Fruit fly (Drosophila melanogaster) whole organism, embryonic: ENCODE measurements around the gene Hpd.

Experiments used
- CG10959 ChIP-seq: fragments of 200-800 bp; sonication (Bioruptor generic); IDR thresholded peaks from 2 replicates; pipeline ENCODE4 v1.3.6; 2022; ENCODE audit warnings: missing biosample characterization, missing genetic modification characterization
- CG12071 ChIP-seq: fragments of 200-800 bp; sonication (Bioruptor generic); optimal IDR thresholded peaks from 3 replicates; lab custom pipeline; 2018; ENCODE audit warnings: missing biosample characterization, mild to moderate bottlenecking, missing genetic modification characterization
- CG12236 ChIP-seq: fragments of 200-800 bp; sonication (Bioruptor generic); optimal IDR thresholded peaks from 2 replicates; lab custom pipeline; 2016; ENCODE audit warnings: missing biosample characterization, missing genetic modification characterization
- CG12299 ChIP-seq: fragments of 200-800 bp; sonication (Bioruptor generic); optimal IDR thresholded peaks from 2 replicates; lab custom pipeline; 2018; ENCODE audit warnings: missing biosample characterization, mild to moderate bottlenecking, missing genetic modification characterization
- CG12769 ChIP-seq: fragments of 200-800 bp; sonication (Bioruptor generic); optimal IDR thresholded peaks from 2 replicates; lab custom pipeline; 2019; ENCODE audit warnings: missing biosample characterization, mild to moderate bottlenecking, missing genetic modification characterization, moderate library complexity
- CG16815 ChIP-seq: fragments of 200-800 bp; sonication (Bioruptor generic); optimal IDR thresholded peaks from 3 replicates; lab custom pipeline; 2017; ENCODE audit warnings: missing biosample characterization, mild to moderate bottlenecking, missing genetic modification characterization
- CG17328 ChIP-seq: fragments of 200-800 bp; sonication (Bioruptor generic); IDR thresholded peaks from 2 replicates; pipeline ENCODE4 v1.3.6; 2022; ENCODE audit warnings: missing biosample characterization, missing genetic modification characterization
- CG17359 ChIP-seq: fragments of 200-800 bp; sonication (Bioruptor generic); optimal IDR thresholded peaks from 3 replicates; lab custom pipeline; 2018; ENCODE audit warnings: missing biosample characterization, mild to moderate bottlenecking, missing genetic modification characterization, moderate library complexity
- CG17802 ChIP-seq: fragments of 200-800 bp; sonication (Bioruptor generic); optimal IDR thresholded peaks from 2 replicates; lab custom pipeline; 2018; ENCODE audit warnings: missing biosample characterization, mild to moderate bottlenecking, missing genetic modification characterization, moderate library complexity
- CG1832 ChIP-seq: fragments of 200-800 bp; sonication (Bioruptor generic); optimal IDR thresholded peaks from 2 replicates; lab custom pipeline; 2017; ENCODE audit warnings: missing biosample characterization, mild to moderate bottlenecking, missing genetic modification characterization, inconsistent platforms
- CG3163 ChIP-seq: fragments of 200-800 bp; sonication (Bioruptor generic); optimal IDR thresholded peaks from 3 replicates; lab custom pipeline; 2016; ENCODE audit warnings: missing biosample characterization, missing genetic modification characterization
- CG43689 ChIP-seq: fragments of 200-800 bp; sonication (Bioruptor generic); IDR thresholded peaks from 2 replicates; pipeline ENCODE4 v1.3.6; 2022; ENCODE audit warnings: missing biosample characterization, missing genetic modification characterization
- CG4404 ChIP-seq: fragments of 200-800 bp; sonication (Bioruptor generic); IDR thresholded peaks from 2 replicates; pipeline ENCODE4 v1.3.6; 2022; ENCODE audit warnings: missing biosample characterization, missing genetic modification characterization
- CG6854 ChIP-seq: fragments of 200-800 bp; sonication (Bioruptor generic); optimal IDR thresholded peaks from 3 replicates; lab custom pipeline; 2017; ENCODE audit warnings: missing biosample characterization, mild to moderate bottlenecking, missing genetic modification characterization
- CG7357 ChIP-seq: fragments of 200-800 bp; sonication (Bioruptor generic); IDR thresholded peaks from 3 replicates; pipeline ENCODE4 v1.3.6; 2022; ENCODE audit warnings: missing biosample characterization, missing genetic modification characterization
- CG7556 ChIP-seq: fragments of 200-800 bp; sonication (Bioruptor generic); optimal IDR thresholded peaks from 2 replicates; lab custom pipeline; 2017; ENCODE audit warnings: missing biosample characterization, mild to moderate bottlenecking, missing genetic modification characterization
- CG7745 ChIP-seq: fragments of 200-800 bp; sonication (Bioruptor generic); optimal IDR thresholded peaks from 2 replicates; lab custom pipeline; 2018; ENCODE audit warnings: missing biosample characterization, mild to moderate bottlenecking, missing genetic modification characterization, moderate library complexity
- CG9215 ChIP-seq: fragments of 200-800 bp; sonication (Bioruptor generic); IDR thresholded peaks from 2 replicates; pipeline ENCODE4 v1.3.6; 2022; ENCODE audit warnings: missing biosample characterization, missing genetic modification characterization
- CG9876 ChIP-seq: fragments of 200-800 bp; sonication (Bioruptor generic); optimal IDR thresholded peaks from 2 replicates; lab custom pipeline; 2016; ENCODE audit warnings: missing biosample characterization, missing genetic modification characterization
- Camta ChIP-seq: fragments of 200-800 bp; sonication (Bioruptor generic); optimal IDR thresholded peaks from 2 replicates; lab custom pipeline; 2016; ENCODE audit warnings: missing biosample characterization, missing genetic modification characterization
- Dip2 ChIP-seq: fragments of 200-800 bp; sonication (Bioruptor generic); IDR thresholded peaks from 2 replicates; pipeline ENCODE4 v1.3.6; 2022; ENCODE audit warnings: missing biosample characterization, missing genetic modification characterization
- Doc3 ChIP-seq: fragments of 200-800 bp; sonication (Bioruptor generic); IDR thresholded peaks from 3 replicates; pipeline ENCODE4 v1.3.6; 2022; ENCODE audit warnings: missing biosample characterization, missing genetic modification characterization; ENCODE audit not compliant: partially characterized antibody
- H2.0 ChIP-seq: fragments of 200-800 bp; sonication (Bioruptor generic); IDR thresholded peaks from 2 replicates; pipeline ENCODE4 v1.3.6; 2022; ENCODE audit warnings: missing biosample characterization, missing genetic modification characterization
- HLH54F ChIP-seq: fragments of 200-800 bp; sonication (Bioruptor generic); optimal IDR thresholded peaks from 3 replicates; lab custom pipeline; 2016; ENCODE audit warnings: missing biosample characterization, missing genetic modification characterization
- Neu2 ChIP-seq: fragments of 200-800 bp; sonication (Bioruptor generic); optimal IDR thresholded peaks from 3 replicates; lab custom pipeline; 2016; ENCODE audit warnings: missing biosample characterization, missing genetic modification characterization, borderline replicate concordance
- PHDP ChIP-seq: fragments of 200-800 bp; sonication (Bioruptor generic); optimal IDR thresholded peaks from 3 replicates; lab custom pipeline; 2018; ENCODE audit warnings: missing biosample characterization, mild to moderate bottlenecking, missing genetic modification characterization, moderate library complexity
- Poxn ChIP-seq: fragments of 200-800 bp; sonication (Bioruptor generic); IDR thresholded peaks from 2 replicates; pipeline ENCODE4 v1.3.6; 2022; ENCODE audit warnings: missing biosample characterization, missing genetic modification characterization
- Ptx1 ChIP-seq: fragments of 200-800 bp; sonication (Bioruptor generic); IDR thresholded peaks from 2 replicates; pipeline ENCODE4 v1.3.6; 2022; ENCODE audit warnings: missing biosample characterization, missing genetic modification characterization
- Rx ChIP-seq: fragments of 200-800 bp; sonication (Bioruptor generic); IDR thresholded peaks from 2 replicates; pipeline ENCODE4 v1.3.6; 2022; ENCODE audit warnings: missing biosample characterization, missing genetic modification characterization
- Side ChIP-seq: fragments of 200-800 bp; sonication (Bioruptor generic); optimal IDR thresholded peaks from 2 replicates; lab custom pipeline; 2016; ENCODE audit warnings: missing biosample characterization, missing genetic modification characterization
- Sin3A ChIP-seq: fragments of >200 bp; optimal IDR thresholded peaks from 2 replicates; lab custom pipeline; 2018
- Stat92E ChIP-seq, 3 experiments: fragments of >200 bp in 2 of 3; fragments of 200-800 bp in 1 of 3; sonication (Bioruptor generic) in 1 of 3; optimal IDR thresholded peaks; 2 replicates each; lab custom pipeline; 2017 to 2019; ENCODE audit warnings: missing biosample characterization in 3 of 3, missing genetic modification characterization in 3 of 3, mild to moderate bottlenecking in 1 of 3, moderate library complexity in 1 of 3
- TFAM ChIP-seq: fragments of 200-800 bp; sonication (Bioruptor generic); optimal IDR thresholded peaks from 2 replicates; lab custom pipeline; 2017; ENCODE audit warnings: missing biosample characterization, missing genetic modification characterization, inconsistent platforms
- ab ChIP-seq: fragments of 200-800 bp; sonication (Bioruptor generic); optimal IDR thresholded peaks from 2 replicates; lab custom pipeline; 2016; ENCODE audit warnings: missing biosample characterization, missing genetic modification characterization
- aop ChIP-seq: fragments of 200-800 bp; sonication (Bioruptor generic); IDR thresholded peaks from 2 replicates; pipeline ENCODE4 v1.3.6; 2022; ENCODE audit warnings: missing biosample characterization, missing genetic modification characterization
- cato ChIP-seq: fragments of 200-800 bp; sonication (Bioruptor generic); optimal IDR thresholded peaks from 2 replicates; lab custom pipeline; 2016; ENCODE audit warnings: missing biosample characterization, missing genetic modification characterization, borderline replicate concordance
- chn ChIP-seq: fragments of 200-800 bp; sonication (Bioruptor generic); optimal IDR thresholded peaks from 2 replicates; lab custom pipeline; 2016; ENCODE audit warnings: missing biosample characterization, missing genetic modification characterization
- dati ChIP-seq: fragments of 200-800 bp; sonication (Bioruptor generic); IDR thresholded peaks from 2 replicates; pipeline ENCODE4 v1.3.6; 2022; ENCODE audit warnings: missing biosample characterization, missing genetic modification characterization
- dysf ChIP-seq: fragments of 200-800 bp; sonication (Bioruptor generic); IDR thresholded peaks from 3 replicates; pipeline ENCODE4 v1.3.6; 2022; ENCODE audit warnings: missing biosample characterization, missing genetic modification characterization
- en ChIP-seq: fragments of 200-800 bp; sonication (Bioruptor generic); optimal IDR thresholded peaks from 2 replicates; lab custom pipeline; 2016; ENCODE audit warnings: missing biosample characterization, missing genetic modification characterization
- jing ChIP-seq: fragments of 200-800 bp; sonication (Bioruptor generic); optimal IDR thresholded peaks from 2 replicates; lab custom pipeline; 2018; ENCODE audit warnings: missing biosample characterization, mild to moderate bottlenecking, missing genetic modification characterization
- ken ChIP-seq: fragments of 200-800 bp; sonication (Bioruptor generic); IDR thresholded peaks from 3 replicates; pipeline ENCODE4 v1.3.6; 2022; ENCODE audit warnings: missing biosample characterization, missing genetic modification characterization
- klu ChIP-seq: fragments of 200-800 bp; sonication (Bioruptor generic); IDR thresholded peaks from 2 replicates; pipeline ENCODE4 v1.3.6; 2022; ENCODE audit warnings: missing biosample characterization, missing genetic modification characterization
- nerfin-2 ChIP-seq: fragments of 200-800 bp; sonication (Bioruptor generic); IDR thresholded peaks from 2 replicates; pipeline ENCODE4 v1.3.6; 2022; ENCODE audit warnings: missing biosample characterization, missing genetic modification characterization; ENCODE audit not compliant: partially characterized antibody
- odd ChIP-seq: fragments of 200-800 bp; sonication (Bioruptor generic); optimal IDR thresholded peaks from 2 replicates; lab custom pipeline; 2017; ENCODE audit warnings: missing biosample characterization, mild to moderate bottlenecking, missing genetic modification characterization
- pum ChIP-seq: fragments of 200-800 bp; sonication (Bioruptor generic); optimal IDR thresholded peaks from 2 replicates; lab custom pipeline; 2016; ENCODE audit warnings: missing biosample characterization, missing genetic modification characterization
- scrt ChIP-seq: fragments of 200-800 bp; sonication (Bioruptor generic); optimal IDR thresholded peaks from 2 replicates; lab custom pipeline; 2018; ENCODE audit warnings: missing biosample characterization, mild to moderate bottlenecking, missing genetic modification characterization, moderate library complexity
- sqz ChIP-seq: fragments of 200-800 bp; sonication (Bioruptor generic); optimal IDR thresholded peaks from 3 replicates; lab custom pipeline; 2018; ENCODE audit warnings: missing biosample characterization, mild to moderate bottlenecking, missing genetic modification characterization
- tio ChIP-seq: fragments of 200-800 bp; sonication (Bioruptor generic); optimal IDR thresholded peaks from 2 replicates; lab custom pipeline; 2017; ENCODE audit warnings: missing biosample characterization, missing genetic modification characterization, inconsistent platforms
- toy ChIP-seq: fragments of 200-800 bp; sonication (Bioruptor generic); IDR thresholded peaks from 2 replicates; pipeline ENCODE4 v1.3.6; 2022; ENCODE audit warnings: missing biosample characterization, missing genetic modification characterization
- unc-4 ChIP-seq: fragments of 200-800 bp; sonication (Bioruptor generic); IDR thresholded peaks from 2 replicates; pipeline ENCODE4 v1.3.6; 2022; ENCODE audit warnings: missing biosample characterization, missing genetic modification characterization; ENCODE audit not compliant: partially characterized antibody

Hpd gene

DNA sequence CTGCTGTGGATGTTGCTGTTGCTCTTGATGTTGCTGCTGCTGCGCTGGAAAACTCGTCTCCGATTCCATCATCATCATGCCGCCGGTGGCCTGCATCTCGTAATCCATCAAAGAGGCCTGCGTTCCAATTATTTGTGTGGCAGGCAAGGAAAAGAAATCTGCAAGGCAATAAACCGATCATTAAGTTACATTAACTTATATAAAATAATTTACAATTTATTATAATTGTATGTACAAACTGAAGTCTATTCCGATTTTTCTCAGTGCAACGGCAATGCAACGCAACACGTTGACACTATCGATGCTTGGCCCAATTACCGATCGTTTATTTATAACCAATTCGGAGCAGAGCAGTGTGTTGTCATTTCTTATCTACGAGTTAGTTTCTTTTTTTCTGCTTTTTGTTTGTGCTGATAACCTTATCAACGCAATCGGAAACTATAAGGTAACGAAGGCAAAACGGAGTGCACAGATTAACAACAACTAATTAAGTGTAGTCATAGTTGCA is 31.4 kb upstream of the Hpd start (continued):
- TF ChIP-seq cato (GFP tag; lab: Kevin White, UChicago) (no peak), CG43689 (GFP tag; lab: Robert Waterston, UW) (peak; percentile 37; the same call in 1 of the 2 replicates), Ptx1 (GFP tag; lab: Robert Waterston, UW) (peak; percentile 12; the same call in 1 of the 2 replicates), Rx (GFP tag; lab: Robert Waterston, UW) (peak; percentile 41; the same call in 1 of the 2 replicates), klu (GFP tag; lab: Robert Waterston, UW) (no peak), Sin3A (lab: Kevin White, UChicago) (no peak), TFAM (no peak), CG1832 (no peak), ab (GFP tag; lab: Kevin White, UChicago) (no peak), Neu2 (no peak), aop (GFP tag; lab: Robert Waterston, UW) (no peak), Stat92E (GFP tag; optimal IDR thresholded peaks at IDR 0.05; lab: Kevin White, UChicago) (no peak), scrt (GFP tag; lab: Kevin White, UChicago) (peak; percentile 13), CG10959 (GFP tag; lab: Robert Waterston, UW) (no peak), unc-4 (no peak), ken (GFP tag; lab: Robert Waterston, UW) (peak; percentile 56; the same call in 1 of the 3 replicates), tio (GFP tag; lab: Kevin White, UChicago) (peak; percentile 3), CG4404 (GFP tag; lab: Robert Waterston, UW) (0 out of 2 replicates have a peak, but pooled peaks have one; percentile 14), CG16815 (GFP tag; lab: Kevin White, UChicago) (no peak), jing (GFP tag; lab: Kevin White, UChicago) (peak; percentile 23), dati (GFP tag; lab: Robert Waterston, UW) (peak; percentile 63; the same call in 1 of the 2 replicates), CG12236 (GFP tag; lab: Kevin White, UChicago) (no peak), HLH54F (GFP tag; lab: Kevin White, UChicago) (no peak), Doc3 (GFP tag; lab: Robert Waterston, UW) (no peak), CG17328 (GFP tag; lab: Robert Waterston, UW) (peak; percentile 38; the same call in 1 of the 2 replicates), CG7745 (tag; lab: Kevin White, UChicago) (no peak), CG3163 (GFP tag; lab: Kevin White, UChicago) (no peak), sqz (GFP tag; lab: Kevin White, UChicago) (peak; percentile 64), H2.0 (GFP tag; lab: Robert Waterston, UW) (peak; percentile 54), CG7556 (GFP tag; lab: Kevin White, UChicago) (peak; percentile 40), Dip2 (GFP tag; lab: Robert Waterston, UW) (no peak), CG17359 (tag; lab: Kevin White, UChicago) (peak; percentile 59), dysf (GFP tag; lab: Robert Waterston, UW) (peak; percentile 74), pum (GFP tag; lab: Kevin White, UChicago) (no peak), CG7357 (GFP tag; lab: Robert Waterston, UW) (no peak), en (GFP tag; lab: Kevin White, UChicago) (no peak), Camta (GFP tag; lab: Kevin White, UChicago) (no peak), CG9876 (GFP tag; lab: Kevin White, UChicago) (no peak), nerfin-2 (GFP tag; lab: Robert Waterston, UW) (no peak), chn (no peak), CG12299 (tag; lab: Kevin White, UChicago) (no peak), toy (GFP tag; lab: Robert Waterston, UW) (no peak), CG9215 (GFP tag; lab: Robert Waterston, UW) (no peak), PHDP (tag; lab: Kevin White, UChicago) (peak; percentile 51), CG17802 (tag; lab: Kevin White, UChicago) (no peak), CG6854 (no peak), Side (GFP tag; lab: Kevin White, UChicago) (no peak), odd (peak; percentile 70), Poxn (no peak), CG12071 (GFP tag; lab: Kevin White, UChicago) (peak; percentile 43), CG12769 (tag; lab: Kevin White, UChicago) (peak; percentile 43)
